Worm (Caenorhabditis elegans) whole organism, midembryonic: ENCODE results near the gene F16H6.9.
"Not testable (repeated sequence)": the region's sequence is repeated elsewhere in the genome, so short reads cannot be mapped to it uniquely, and the experiment has no call there.

Experiments
- T22C8.4 ChIP-seq: fragments of 200-800 bp; sonication (Bioruptor generic); IDR thresholded peaks from 2 replicates; pipeline ENCODE4 v1.3.6; 2022; ENCODE audit warnings: missing genetic modification characterization, missing compliant biosample characterization
- cog-1 ChIP-seq: sonication (generic microtip); optimal IDR thresholded peaks from 2 replicates; lab custom pipeline; 2016; ENCODE audit warnings: missing genetic modification characterization, missing compliant biosample characterization
- flt-1 ChIP-seq: fragments of 200-800 bp; sonication (Bioruptor generic); IDR thresholded peaks from 2 replicates; pipeline ENCODE4 v1.3.6; 2022; ENCODE audit warnings: missing genetic modification characterization, missing compliant biosample characterization
- klf-2 ChIP-seq: fragments of 200-800 bp; sonication (Bioruptor generic); conservative IDR thresholded peaks from 2 replicates; pipeline ENCODE4 v1.3.6; 2022; ENCODE audit warnings: missing genetic modification reagents, missing genetic modification characterization, missing compliant biosample characterization
- med-1 ChIP-seq: sonication (generic microtip); optimal IDR thresholded peaks from 2 replicates; lab custom pipeline; 2017; ENCODE audit warnings: missing genetic modification characterization, mild to moderate bottlenecking, missing compliant biosample characterization, antibody characterized with exemption, missing genetic modification reagents; ENCODE audit not compliant: insufficient read depth
- ref-1 ChIP-seq: fragments of 200-800 bp; sonication (Bioruptor generic); conservative IDR thresholded peaks from 2 replicates; pipeline ENCODE4 v1.3.6; 2022; ENCODE audit warnings: missing genetic modification reagents, missing genetic modification characterization, missing compliant biosample characterization
- tab-1 ChIP-seq: fragments of 200-800 bp; sonication (Bioruptor generic); IDR thresholded peaks from 2 replicates; pipeline ENCODE4 v1.3.6; 2022; ENCODE audit warnings: missing genetic modification characterization, missing compliant biosample characterization
- ztf-23 ChIP-seq: fragments of 200-800 bp; sonication (Bioruptor generic); IDR thresholded peaks from 2 replicates; pipeline ENCODE4 v1.3.6; 2022; ENCODE audit warnings: missing genetic modification reagents, missing genetic modification characterization, missing compliant biosample characterization
- ztf-29 ChIP-seq: fragments of 200-800 bp; sonication (Bioruptor generic); IDR thresholded peaks from 2 replicates; pipeline ENCODE4 v1.3.6; 2022; ENCODE audit warnings: missing genetic modification reagents, missing genetic modification characterization, missing compliant biosample characterization

The F16H6.9 gene

DNA sequence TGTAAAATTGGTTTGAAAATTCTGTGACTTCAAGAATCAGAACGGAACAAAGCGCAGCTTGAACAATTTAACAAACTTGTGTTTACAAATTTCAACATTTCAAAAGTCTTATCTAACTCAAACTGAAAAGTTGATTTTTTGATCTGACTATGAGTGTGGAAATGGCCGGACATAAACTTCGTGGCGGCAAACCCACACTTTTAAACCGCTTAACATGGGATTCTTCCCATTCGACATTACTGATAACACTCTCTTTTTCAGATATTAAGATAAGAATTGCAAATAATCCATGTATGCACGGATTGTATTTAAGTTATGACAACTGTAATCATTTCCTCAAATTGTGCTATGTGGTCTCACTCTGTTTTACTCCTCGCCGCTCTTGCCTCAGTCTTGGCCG lies 25.8 kb upstream of the F16H6.9 start, which contains the start of gene clec-42:
TSS of gene clec-42 (plus strand) at position 285 of the 400 bp plus-strand sequence.
- TF ChIP-seq klf-2 (GFP tag; lab: Robert Waterston, UW) (no peak), flt-1 (GFP tag; lab: Robert Waterston, UW) (no peak), ref-1 (GFP tag; lab: Robert Waterston, UW) (no peak), T22C8.4 (no peak), med-1 (GFP tag; lab: Kevin White, UChicago) (no peak), ztf-23 (GFP tag; lab: Robert Waterston, UW) (no peak), tab-1 (GFP tag; lab: Robert Waterston, UW) (no peak), ztf-29 (GFP tag; lab: Robert Waterston, UW) (no peak), cog-1 (tag; lab: Kevin White, UChicago) (no peak)

DNA sequence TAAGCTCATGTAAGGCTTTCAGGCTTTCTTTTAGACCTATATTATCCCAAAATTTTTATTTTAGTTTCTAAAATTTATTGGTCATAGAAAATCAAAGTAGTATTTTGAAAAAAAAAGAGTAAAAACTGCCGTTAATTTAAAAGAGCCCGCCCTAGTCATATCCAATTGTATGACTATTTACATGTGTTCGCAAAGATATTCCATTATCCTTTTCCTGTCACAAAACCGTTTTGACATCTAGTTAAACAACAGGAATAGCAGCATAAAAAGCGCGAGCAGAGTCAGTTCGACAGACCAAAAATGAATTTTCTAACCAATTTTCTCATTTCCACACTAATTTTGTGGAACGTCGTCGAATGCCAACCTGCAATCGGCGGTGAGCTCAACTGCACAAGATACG lies 21.9 kb upstream of the F16H6.9 start, which contains the start of gene F16H6.3:
TSS of gene F16H6.3 (plus strand) at position 301 of the 400 bp plus-strand sequence.
- no peak for TF ChIP-seq ztf-23 (GFP tag; lab: Robert Waterston, UW)
- TF ChIP-seq ref-1 (GFP tag; lab: Robert Waterston, UW), result no peak
- no peak for TF ChIP-seq tab-1 (GFP tag; lab: Robert Waterston, UW)
- TF ChIP-seq med-1 (GFP tag; lab: Kevin White, UChicago), result no peak
- TF ChIP-seq cog-1 (tag; lab: Kevin White, UChicago), result no peak
- no peak for TF ChIP-seq T22C8.4
- TF ChIP-seq flt-1 (GFP tag; lab: Robert Waterston, UW), result no peak
- no peak for TF ChIP-seq ztf-29 (GFP tag; lab: Robert Waterston, UW)
- no peak for TF ChIP-seq klf-2 (GFP tag; lab: Robert Waterston, UW)

- TF ChIP-seq ref-1 (GFP tag; lab: Robert Waterston, UW) (no peak), flt-1 (GFP tag; lab: Robert Waterston, UW) (no peak), ztf-29 (GFP tag; lab: Robert Waterston, UW) (no peak), cog-1 (tag; lab: Kevin White, UChicago) (no peak), T22C8.4 (no peak), klf-2 (GFP tag; lab: Robert Waterston, UW) (no peak), med-1 (GFP tag; lab: Kevin White, UChicago) (no peak), tab-1 (GFP tag; lab: Robert Waterston, UW) (no peak), ztf-23 (GFP tag; lab: Robert Waterston, UW) (no peak)
Measured at ce11 chrV:18198421-18198820, 18.5 kb upstream of the F16H6.9 start, which contains the start of gene F16H6.4. F16H6.4 (plus strand) TSS chrV:18198721.

DNA sequence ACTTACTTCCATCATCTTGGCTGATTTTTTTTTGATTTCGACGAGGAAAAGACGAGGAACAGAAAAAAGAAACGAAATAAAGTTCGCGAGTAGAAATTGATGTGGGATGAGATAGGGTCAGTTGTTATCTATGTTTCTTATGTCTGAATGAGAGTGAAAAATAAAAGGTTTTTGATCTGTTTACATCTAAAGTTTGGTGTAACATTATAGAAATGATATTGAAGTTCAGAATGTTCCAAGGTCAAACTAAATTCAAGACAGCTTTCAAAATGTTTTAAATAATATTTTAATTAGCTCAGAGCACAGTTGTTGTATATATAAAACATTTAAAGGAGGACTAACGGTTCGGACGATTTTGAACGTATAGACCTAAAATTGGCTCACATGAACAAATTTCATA lies 7.8 kb upstream of the F16H6.9 start, which contains the start of gene F16H6.7:
TSS of gene F16H6.7 (minus strand) at position 101 of the 400 bp plus-strand sequence.
- no peak for TF ChIP-seq cog-1 (tag; lab: Kevin White, UChicago)
- TF ChIP-seq ref-1 (GFP tag; lab: Robert Waterston, UW), result no peak
- no peak for TF ChIP-seq ztf-23 (GFP tag; lab: Robert Waterston, UW)
- TF ChIP-seq tab-1 (GFP tag; lab: Robert Waterston, UW), result no peak
- TF ChIP-seq ztf-29 (GFP tag; lab: Robert Waterston, UW), result no peak
- TF ChIP-seq klf-2 (GFP tag; lab: Robert Waterston, UW), result no peak
- TF ChIP-seq med-1 (GFP tag; lab: Kevin White, UChicago), result no peak
- TF ChIP-seq flt-1 (GFP tag; lab: Robert Waterston, UW), result no peak
- TF ChIP-seq T22C8.4, result no peak

DNA sequence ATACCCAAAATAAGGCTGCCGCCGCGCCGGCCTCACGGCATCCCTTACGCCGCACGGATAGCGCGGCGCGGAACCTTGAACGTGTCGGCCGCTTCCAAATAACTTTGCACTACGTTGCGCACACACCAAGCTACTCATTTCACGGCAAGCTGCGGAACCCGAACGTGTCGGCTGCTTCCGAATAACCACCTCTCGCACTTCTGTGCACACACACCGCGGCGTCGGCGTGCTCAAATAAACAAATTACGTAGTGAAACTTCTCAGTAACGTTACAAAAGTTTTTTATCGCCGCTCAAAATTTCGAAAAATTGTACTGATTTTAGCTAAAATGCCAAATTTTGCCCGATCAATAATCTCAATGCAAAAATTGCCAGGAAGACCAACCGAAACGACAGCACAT lies 4.0 kb upstream of the F16H6.9 start:
- TF ChIP-seq ref-1 (GFP tag; lab: Robert Waterston, UW) (no peak), T22C8.4 (no peak), ztf-29 (GFP tag; lab: Robert Waterston, UW) (no peak), flt-1 (GFP tag; lab: Robert Waterston, UW) (no peak), ztf-23 (GFP tag; lab: Robert Waterston, UW) (no peak), med-1 (GFP tag; lab: Kevin White, UChicago) (no peak), tab-1 (GFP tag; lab: Robert Waterston, UW) (no peak), klf-2 (GFP tag; lab: Robert Waterston, UW) (no peak), cog-1 (tag; lab: Kevin White, UChicago) (no peak)

DNA sequence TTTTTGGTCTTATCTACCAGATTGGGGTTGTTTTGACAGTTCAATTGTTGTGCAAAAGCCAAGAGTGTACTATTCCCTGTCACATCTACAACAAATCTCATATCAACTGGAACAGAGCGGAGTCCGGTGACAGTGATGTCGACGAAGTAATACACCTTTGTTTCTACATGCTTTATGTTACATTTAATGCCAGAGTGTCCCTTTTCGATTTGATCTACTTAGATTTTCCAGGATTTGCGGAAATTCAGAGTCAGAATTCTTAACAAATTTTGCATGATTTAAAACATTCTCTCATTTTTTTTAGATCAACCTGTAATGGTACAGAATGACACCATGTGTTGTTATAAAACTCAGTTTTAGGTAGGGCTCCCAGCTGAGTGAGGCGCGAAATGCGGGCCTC lies 709 bp upstream of the F16H6.9 start, which contains the start of gene F16H6.8:
TSS of gene F16H6.8 (minus strand) at position 101 of the 400 bp plus-strand sequence.
- TF ChIP-seq ztf-23 (GFP tag; lab: Robert Waterston, UW); flt-1 (GFP tag; lab: Robert Waterston, UW); T22C8.4: not testable (repeated sequence)

ce11 chrV:18224353-18224752 lies 7.5 kb downstream of the F16H6.9 start, which contains the start of gene F16H6.10:
F16H6.10 (minus strand) TSS chrV:18224453.
- no peak for TF ChIP-seq ref-1 (GFP tag; lab: Robert Waterston, UW)
- no peak for TF ChIP-seq tab-1 (GFP tag; lab: Robert Waterston, UW)
- no peak for TF ChIP-seq ztf-23 (GFP tag; lab: Robert Waterston, UW)
- TF ChIP-seq klf-2 (GFP tag; lab: Robert Waterston, UW), result no peak
- no peak for TF ChIP-seq ztf-29 (GFP tag; lab: Robert Waterston, UW)
- no peak for TF ChIP-seq T22C8.4

ce11 chrV:18235808-18236207 lies 18.9 kb downstream of the F16H6.9 start:
- TF ChIP-seq flt-1 (GFP tag; lab: Robert Waterston, UW) (no peak), klf-2 (GFP tag; lab: Robert Waterston, UW) (no peak), ref-1 (GFP tag; lab: Robert Waterston, UW) (no peak), ztf-29 (GFP tag; lab: Robert Waterston, UW) (no peak), ztf-23 (GFP tag; lab: Robert Waterston, UW) (no peak), T22C8.4 (no peak), cog-1 (tag; lab: Kevin White, UChicago) (no peak), med-1 (GFP tag; lab: Kevin White, UChicago) (no peak), tab-1 (GFP tag; lab: Robert Waterston, UW) (no peak)

- TF ChIP-seq tab-1 (GFP tag; lab: Robert Waterston, UW), result no peak
- TF ChIP-seq ztf-23 (GFP tag; lab: Robert Waterston, UW), result no peak
- no peak for TF ChIP-seq flt-1 (GFP tag; lab: Robert Waterston, UW)
- TF ChIP-seq med-1 (GFP tag; lab: Kevin White, UChicago), result no peak
- TF ChIP-seq cog-1 (tag; lab: Kevin White, UChicago), result no peak
- no peak for TF ChIP-seq T22C8.4
- TF ChIP-seq ztf-29 (GFP tag; lab: Robert Waterston, UW), result no peak
- no peak for TF ChIP-seq klf-2 (GFP tag; lab: Robert Waterston, UW)
- no peak for TF ChIP-seq ref-1 (GFP tag; lab: Robert Waterston, UW)
Measured at ce11 chrV:18236714-18237288, 19.9 kb downstream of the F16H6.9 start, which contains the start of gene R10E8.3. R10E8.3 (minus strand) TSS chrV:18236764.
